Fruit fly (Drosophila melanogaster) whole organism, embryonic: ENCODE measurements around the gene CG15528.

ENCODE experiments used
- Adf1 ChIP-seq: fragments of 200-800 bp; sonication (Bioruptor generic); IDR thresholded peaks from 2 replicates; pipeline ENCODE4 v1.3.6; 2022; ENCODE audit warnings: missing biosample characterization, missing genetic modification characterization
- Antp ChIP-seq: fragments of 200-800 bp; sonication (Bioruptor generic); optimal IDR thresholded peaks from 3 replicates; lab custom pipeline; 2016; ENCODE audit warnings: missing biosample characterization, missing genetic modification characterization
- Awh ChIP-seq: fragments of 200-800 bp; sonication (Bioruptor generic); IDR thresholded peaks from 2 replicates; pipeline ENCODE4, ENCODE4 v1.3.6; 2022; ENCODE audit warnings: missing biosample characterization, missing genetic modification characterization
- BEAF-32 ChIP-seq: fragments of 200-800 bp; sonication (Bioruptor generic); optimal IDR thresholded peaks from 3 replicates; lab custom pipeline; 2017; ENCODE audit warnings: missing biosample characterization, missing genetic modification characterization, mild to moderate bottlenecking, moderate library complexity, missing genetic modification reagents
- CG10543 ChIP-seq: fragments of 200-800 bp; sonication (Bioruptor generic); optimal IDR thresholded peaks from 3 replicates; lab custom pipeline; 2017; ENCODE audit warnings: missing biosample characterization, mild to moderate bottlenecking, missing genetic modification characterization, moderate library complexity
- CG12104 ChIP-seq: fragments of 200-800 bp; sonication (Bioruptor generic); optimal IDR thresholded peaks from 3 replicates; lab custom pipeline; 2016; ENCODE audit warnings: missing biosample characterization, missing genetic modification characterization
- CG12236 ChIP-seq: fragments of 200-800 bp; sonication (Bioruptor generic); optimal IDR thresholded peaks from 2 replicates; lab custom pipeline; 2016; ENCODE audit warnings: missing biosample characterization, missing genetic modification characterization
- CG1233 ChIP-seq: fragments of 200-800 bp; sonication (Bioruptor generic); optimal IDR thresholded peaks from 4 replicates; lab custom pipeline; 2018; ENCODE audit warnings: missing biosample characterization, mild to moderate bottlenecking, missing genetic modification characterization
- CG1647 ChIP-seq: fragments of 200-800 bp; sonication (Bioruptor generic); optimal IDR thresholded peaks from 3 replicates; lab custom pipeline; 2016; ENCODE audit warnings: missing biosample characterization, missing genetic modification characterization
- CG2116 ChIP-seq: fragments of 200-800 bp; sonication (Bioruptor generic); optimal IDR thresholded peaks from 3 replicates; lab custom pipeline; 2018; ENCODE audit warnings: missing biosample characterization, mild to moderate bottlenecking, missing genetic modification characterization
- CG2120 ChIP-seq: fragments of 200-800 bp; sonication (Bioruptor generic); optimal IDR thresholded peaks from 3 replicates; lab custom pipeline; 2016; ENCODE audit warnings: missing biosample characterization, missing genetic modification characterization
- CG33557 ChIP-seq: fragments of 200-800 bp; sonication (Bioruptor generic); optimal IDR thresholded peaks from 2 replicates; lab custom pipeline; 2019; ENCODE audit warnings: missing biosample characterization, mild to moderate bottlenecking, missing genetic modification characterization, moderate library complexity
- CG4360 ChIP-seq: fragments of 200-800 bp; sonication (Bioruptor generic); IDR thresholded peaks from 2 replicates; pipeline ENCODE4 v1.3.6; 2022; ENCODE audit warnings: missing biosample characterization, missing genetic modification characterization
- CG9437 ChIP-seq: fragments of 200-800 bp; sonication (Bioruptor generic); optimal IDR thresholded peaks from 2 replicates; lab custom pipeline; 2018; ENCODE audit warnings: missing biosample characterization, mild to moderate bottlenecking, missing genetic modification characterization
- CG9817 ChIP-seq: fragments of 200-800 bp; sonication (Bioruptor generic); optimal IDR thresholded peaks from 2 replicates; lab custom pipeline; 2018; ENCODE audit warnings: missing biosample characterization, mild to moderate bottlenecking, missing genetic modification characterization, moderate library complexity
- Drgx ChIP-seq: fragments of 200-800 bp; sonication (Bioruptor generic); IDR thresholded peaks from 2 replicates; pipeline ENCODE4 v1.3.6; 2022; ENCODE audit warnings: missing biosample characterization, missing genetic modification characterization
- Eip74EF ChIP-seq, 2 experiments: fragments of 200-800 bp in 1 of 2; fragments of >200 bp in 1 of 2; sonication (Bioruptor generic) in 1 of 2; optimal IDR thresholded peaks; 2 replicates each; lab custom pipeline; 2017 to 2019; ENCODE audit warnings: missing biosample characterization in 2 of 2, missing genetic modification characterization in 2 of 2, mild to moderate bottlenecking in 1 of 2, moderate library complexity in 1 of 2
- Gsc ChIP-seq: fragments of 200-800 bp; sonication (Bioruptor generic); IDR thresholded peaks from 2 replicates; pipeline ENCODE4 v1.3.6; 2022; ENCODE audit warnings: missing biosample characterization, missing genetic modification characterization
- Nf-YC ChIP-seq: fragments of 200-800 bp; optimal IDR thresholded peaks from 3 replicates; lab custom pipeline; 2019; ENCODE audit warnings: missing biosample characterization, mild to moderate bottlenecking, missing genetic modification characterization, moderate library complexity
- Optix ChIP-seq: fragments of 200-800 bp; sonication (Bioruptor generic); IDR thresholded peaks from 3 replicates; pipeline ENCODE4 v1.3.6; 2022; ENCODE audit warnings: missing biosample characterization, missing genetic modification characterization
- Rfx ChIP-seq: fragments of 200-800 bp; sonication (Bioruptor generic); IDR thresholded peaks from 2 replicates; pipeline ENCODE4 v1.3.6; 2022; ENCODE audit warnings: missing biosample characterization, missing genetic modification characterization
- Sin3A ChIP-seq: fragments of >200 bp; optimal IDR thresholded peaks from 2 replicates; lab custom pipeline; 2018
- Taf1 ChIP-seq: fragments of 200-800 bp; sonication (Bioruptor generic); IDR thresholded peaks from 2 replicates; pipeline ENCODE4 v1.3.6; 2022; ENCODE audit warnings: missing biosample characterization, missing genetic modification characterization
- abd-A ChIP-seq: fragments of 200-800 bp; sonication (Bioruptor generic); optimal IDR thresholded peaks from 3 replicates; lab custom pipeline; 2019; ENCODE audit warnings: missing biosample characterization, mild to moderate bottlenecking, missing genetic modification characterization, moderate library complexity
- amos ChIP-seq: fragments of 200-800 bp; sonication (Bioruptor generic); IDR thresholded peaks from 2 replicates; pipeline ENCODE4 v1.3.6; 2022; ENCODE audit warnings: missing biosample characterization, missing genetic modification characterization; ENCODE audit not compliant: partially characterized antibody
- ara ChIP-seq: fragments of 200-800 bp; sonication (Bioruptor generic); IDR thresholded peaks from 2 replicates; pipeline ENCODE4 v1.3.6; 2022; ENCODE audit warnings: missing biosample characterization, missing genetic modification characterization
- cato ChIP-seq: fragments of 200-800 bp; sonication (Bioruptor generic); optimal IDR thresholded peaks from 2 replicates; lab custom pipeline; 2016; ENCODE audit warnings: missing biosample characterization, missing genetic modification characterization, borderline replicate concordance
- croc ChIP-seq: fragments of 200-800 bp; sonication (Bioruptor generic); conservative IDR thresholded peaks from 3 replicates; pipeline ENCODE4 v1.3.6; 2022; ENCODE audit warnings: missing biosample characterization, missing genetic modification characterization
- dan ChIP-seq: fragments of 200-800 bp; sonication (Bioruptor generic); IDR thresholded peaks from 2 replicates; pipeline ENCODE4 v1.3.6; 2022; ENCODE audit warnings: missing biosample characterization, missing genetic modification characterization
- dimm ChIP-seq: fragments of 200-800 bp; sonication (Bioruptor generic); IDR thresholded peaks from 2 replicates; pipeline ENCODE4 v1.3.6; 2022; ENCODE audit warnings: missing biosample characterization, missing genetic modification characterization
- dmrt99B ChIP-seq: fragments of 200-800 bp; sonication (Bioruptor generic); optimal IDR thresholded peaks from 2 replicates; lab custom pipeline; 2018; ENCODE audit warnings: missing biosample characterization, mild to moderate bottlenecking, missing genetic modification characterization, moderate library complexity
- eve ChIP-seq, 2 experiments: fragments of >200 bp; optimal IDR thresholded peaks; 2 replicates each; lab custom pipeline; 2017; ENCODE audit warnings: missing biosample characterization in 2 of 2, missing genetic modification characterization in 2 of 2
- exex ChIP-seq: fragments of 200-800 bp; sonication (Bioruptor generic); optimal IDR thresholded peaks from 4 replicates; lab custom pipeline; 2018; ENCODE audit warnings: missing biosample characterization, mild to moderate bottlenecking, missing genetic modification characterization, moderate library complexity
- fd96Cb ChIP-seq: fragments of 200-800 bp; sonication (Bioruptor generic); optimal IDR thresholded peaks from 2 replicates; lab custom pipeline; 2018; ENCODE audit warnings: missing biosample characterization, mild to moderate bottlenecking, missing genetic modification characterization, moderate library complexity
- fu2 ChIP-seq: fragments of 200-800 bp; sonication (Bioruptor generic); optimal IDR thresholded peaks from 2 replicates; lab custom pipeline; 2016; ENCODE audit warnings: missing biosample characterization, missing genetic modification characterization
- insv ChIP-seq, 2 experiments: fragments of 200-800 bp; sonication (Bioruptor generic); optimal IDR thresholded peaks; 3 replicates each; lab custom pipeline; 2016 to 2018; ENCODE audit warnings: missing biosample characterization in 2 of 2, missing genetic modification characterization in 2 of 2
- jigr1 ChIP-seq: fragments of 200-800 bp; sonication (Bioruptor generic); IDR thresholded peaks from 3 replicates; pipeline ENCODE4 v1.3.6; 2022; ENCODE audit warnings: missing biosample characterization, missing genetic modification characterization
- lilli ChIP-seq: fragments of 200-800 bp; sonication (Bioruptor generic); optimal IDR thresholded peaks from 3 replicates; lab custom pipeline; 2016; ENCODE audit warnings: missing biosample characterization, missing genetic modification characterization
- nerfin-1 ChIP-seq: fragments of 200-800 bp; sonication (Bioruptor generic); optimal IDR thresholded peaks from 3 replicates; lab custom pipeline; 2019; ENCODE audit warnings: missing biosample characterization, mild to moderate bottlenecking, missing genetic modification characterization, moderate library complexity
- nerfin-2 ChIP-seq: fragments of 200-800 bp; sonication (Bioruptor generic); IDR thresholded peaks from 2 replicates; pipeline ENCODE4 v1.3.6; 2022; ENCODE audit warnings: missing biosample characterization, missing genetic modification characterization; ENCODE audit not compliant: partially characterized antibody
- org-1 ChIP-seq: fragments of 200-800 bp; sonication (Bioruptor generic); optimal IDR thresholded peaks from 2 replicates; lab custom pipeline; 2017; ENCODE audit warnings: missing biosample characterization, missing genetic modification characterization
- ranshi ChIP-seq: fragments of 200-800 bp; sonication (Bioruptor generic); IDR thresholded peaks from 2 replicates; pipeline ENCODE4 v1.3.6; 2022; ENCODE audit warnings: missing biosample characterization, missing genetic modification characterization
- repo ChIP-seq: fragments of 200-800 bp; sonication (Bioruptor generic); optimal IDR thresholded peaks from 2 replicates; lab custom pipeline; 2016; ENCODE audit warnings: missing biosample characterization, missing genetic modification characterization
- sisA ChIP-seq: fragments of 200-800 bp; sonication (Bioruptor generic); IDR thresholded peaks from 2 replicates; pipeline ENCODE4 v1.3.6; 2022; ENCODE audit warnings: missing biosample characterization, missing genetic modification characterization
- sqz ChIP-seq: fragments of 200-800 bp; sonication (Bioruptor generic); optimal IDR thresholded peaks from 3 replicates; lab custom pipeline; 2018; ENCODE audit warnings: missing biosample characterization, mild to moderate bottlenecking, missing genetic modification characterization
- stc ChIP-seq: fragments of 200-800 bp; sonication (Bioruptor generic); IDR thresholded peaks from 2 replicates; pipeline ENCODE4 v1.3.6; 2022; ENCODE audit warnings: missing biosample characterization, missing genetic modification characterization
- tll ChIP-seq, 2 experiments: fragments of 200-800 bp in 1 of 2; fragments of >200 bp in 1 of 2; sonication (Bioruptor generic) in 1 of 2; optimal IDR thresholded peaks; 2 replicates each; lab custom pipeline; 2017 to 2019; ENCODE audit warnings: missing biosample characterization in 2 of 2, missing genetic modification characterization in 2 of 2, mild to moderate bottlenecking in 1 of 2, moderate library complexity in 1 of 2
- ttk ChIP-seq: fragments of 200-800 bp; sonication (Bioruptor generic); IDR thresholded peaks from 2 replicates; pipeline ENCODE4 v2.1.2; 2022; ENCODE audit warnings: missing biosample characterization, missing genetic modification characterization
- unpg ChIP-seq: fragments of 200-800 bp; sonication (Bioruptor generic); optimal IDR thresholded peaks from 3 replicates; lab custom pipeline; 2018; ENCODE audit warnings: missing biosample characterization, mild to moderate bottlenecking, missing genetic modification characterization, moderate library complexity
- wek ChIP-seq: fragments of 200-800 bp; sonication (Bioruptor generic); optimal IDR thresholded peaks from 3 replicates; lab custom pipeline; 2018; ENCODE audit warnings: missing biosample characterization, mild to moderate bottlenecking, missing genetic modification characterization, moderate library complexity
- zf30C ChIP-seq: fragments of 200-800 bp; sonication (Bioruptor generic); optimal IDR thresholded peaks from 3 replicates; lab custom pipeline; 2018; ENCODE audit warnings: missing biosample characterization, mild to moderate bottlenecking, missing genetic modification characterization

CG15528 gene

DNA sequence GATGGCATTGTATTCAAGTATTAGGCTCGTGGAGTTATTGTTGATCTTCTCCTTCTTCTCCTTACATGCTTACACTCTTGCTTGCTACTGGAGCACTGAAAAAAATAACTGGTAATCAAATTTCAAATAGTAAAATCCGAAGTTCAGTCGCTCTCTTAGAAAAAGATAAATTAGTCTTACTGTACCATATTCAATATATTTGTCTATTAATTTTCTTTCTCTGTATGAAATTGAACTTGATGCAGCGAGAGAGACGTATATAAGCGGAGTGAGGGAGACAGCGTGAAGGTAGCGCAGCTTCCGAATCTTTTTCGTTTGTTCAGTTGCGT is 9.2 kb upstream of the CG15528 start (continued):
- TF ChIP-seq fu2 (no peak), Taf1 (GFP tag; lab: Robert Waterston, UW) (0 out of 2 replicates have a peak, but pooled peaks have one; percentile 17), dimm (GFP tag; lab: Robert Waterston, UW) (peak; percentile 78), CG1647 (GFP tag; lab: Kevin White, UChicago) (peak; percentile 78), CG9437 (peak; percentile 46), Rfx (GFP tag; lab: Robert Waterston, UW) (peak; percentile 83), eve (GFP tag; optimal IDR thresholded peaks at IDR 0.05; lab: Kevin White, UChicago) (peak in 1 of 2 experiments; percentile 76), stc (peak; percentile 93), CG2116 (no peak), CG2120 (GFP tag; lab: Kevin White, UChicago) (peak; percentile 48), insv (GFP tag; optimal IDR thresholded peaks at IDR 0.05; lab: Kevin White, UChicago) (no peak), tll (GFP tag; optimal IDR thresholded peaks at IDR 0.05; lab: Kevin White, UChicago) (no peak), CG4360 (peak; percentile 6; the same call in 1 of the 2 replicates), CG12104 (GFP tag; lab: Kevin White, UChicago) (peak; percentile 81), Drgx (GFP tag; lab: Robert Waterston, UW) (peak; percentile 91), Nf-YC (peak; percentile 67), CG1233 (GFP tag; lab: Kevin White, UChicago) (peak; percentile 83), Optix (GFP tag; lab: Robert Waterston, UW) (peak; percentile 85), dmrt99B (peak; percentile 95), repo (GFP tag; lab: Kevin White, UChicago) (peak; percentile 82), croc (GFP tag; lab: Robert Waterston, UW) (peak; percentile 83), Sin3A (lab: Kevin White, UChicago) (no peak), Adf1 (GFP tag; lab: Robert Waterston, UW) (peak; percentile 40; the same call in 1 of the 2 replicates), Gsc (GFP tag; lab: Robert Waterston, UW) (peak; percentile 67), CG12236 (GFP tag; lab: Kevin White, UChicago) (no peak), BEAF-32 (no peak), wek (GFP tag; lab: Kevin White, UChicago) (peak; percentile 61), Awh (peak; percentile 95), ara (GFP tag; lab: Robert Waterston, UW) (peak; percentile 90), CG33557 (GFP tag; lab: Kevin White, UChicago) (no peak), abd-A (peak; percentile 60), amos (no peak), Eip74EF (GFP tag; optimal IDR thresholded peaks at IDR 0.05; lab: Kevin White, UChicago) (peak in 1 of 2 experiments; percentile 87), fd96Cb (tag; lab: Kevin White, UChicago) (peak; percentile 94), unpg (GFP tag; lab: Kevin White, UChicago) (peak; percentile 92), org-1 (GFP tag; lab: Kevin White, UChicago) (peak; percentile 74), Antp (peak; percentile 88), dan (GFP tag; lab: Robert Waterston, UW) (no peak), exex (peak; percentile 36), jigr1 (GFP tag; lab: Robert Waterston, UW) (peak; percentile 75), ranshi (GFP tag; lab: Robert Waterston, UW) (peak; percentile 92), sisA (GFP tag; lab: Robert Waterston, UW) (peak; percentile 96), lilli (GFP tag; lab: Kevin White, UChicago) (peak; percentile 45), zf30C (peak; percentile 65), cato (GFP tag; lab: Kevin White, UChicago) (peak; percentile 5), CG10543 (peak; percentile 59), sqz (GFP tag; lab: Kevin White, UChicago) (peak; percentile 75), nerfin-2 (GFP tag; lab: Robert Waterston, UW) (no peak), CG9817 (tag; lab: Kevin White, UChicago) (peak; percentile 79), nerfin-1 (tag; lab: Kevin White, UChicago) (peak; percentile 89), ttk (GFP tag; lab: Robert Waterston, UW) (peak; percentile 94)
